Fruit fly (Drosophila melanogaster) whole organism, wandering third instar larva: ENCODE measurements around the gene Cpr97Eb.
A peak's percentile ranks its signal among the peaks of the same experiment; 100 is the strongest.

Experiments
- Abd-B ChIP-seq: fragments of >200 bp; optimal IDR thresholded peaks from 2 replicates; lab custom pipeline; 2017; ENCODE audit warnings: missing biosample characterization, missing genetic modification characterization
- CG32264 ChIP-seq: fragments of 200-800 bp; sonication (Bioruptor generic); optimal IDR thresholded peaks from 2 replicates; lab custom pipeline; 2016; ENCODE audit warnings: missing biosample characterization, missing genetic modification characterization
- CG9705 ChIP-seq: fragments of 200-800 bp; sonication (Bioruptor generic); optimal IDR thresholded peaks from 2 replicates; lab custom pipeline; 2018; ENCODE audit warnings: missing biosample characterization, mild to moderate bottlenecking, missing genetic modification characterization
- Dfd ChIP-seq: fragments of >200 bp; optimal IDR thresholded peaks from 2 replicates; lab custom pipeline; 2017; ENCODE audit warnings: missing biosample characterization, missing genetic modification characterization
- Dif ChIP-seq: fragments of 200-275, 200-300 bp; sonication (Bioruptor generic); optimal IDR thresholded peaks from 2 replicates; lab custom pipeline; 2018; ENCODE audit warnings: missing biosample characterization, missing genetic modification characterization; ENCODE audit not compliant: partially characterized antibody
- HLH106 ChIP-seq: fragments of 200-800 bp; optimal IDR thresholded peaks from 3 replicates; lab custom pipeline; 2019; ENCODE audit warnings: missing biosample characterization, mild to moderate bottlenecking, missing genetic modification characterization, moderate library complexity
- Hnf4 ChIP-seq: fragments of 200-800 bp; sonication (Bioruptor generic); optimal IDR thresholded peaks from 2 replicates; lab custom pipeline; 2016; ENCODE audit warnings: missing biosample characterization, mild to moderate bottlenecking, missing genetic modification characterization
- Hr83 ChIP-seq: fragments of 200-300 bp; sonication (Bioruptor generic); optimal IDR thresholded peaks from 2 replicates; lab custom pipeline; 2016; ENCODE audit warnings: missing biosample characterization, mild to moderate bottlenecking, missing genetic modification characterization, moderate library complexity; ENCODE audit not compliant: poor library complexity, severe bottlenecking
- Jra ChIP-seq: sonication (Bioruptor generic); optimal IDR thresholded peaks from 2 replicates; lab custom pipeline; 2016; ENCODE audit warnings: missing biosample characterization, missing genetic modification characterization
- Myc ChIP-seq: fragments of >200 bp; optimal IDR thresholded peaks from 2 replicates; lab custom pipeline; 2017
- N ChIP-seq: fragments of >200 bp; optimal IDR thresholded peaks from 2 replicates; lab custom pipeline; 2018; ENCODE audit warnings: missing biosample characterization, missing external identifiers, missing genetic modification characterization
- OdsH ChIP-seq: fragments of 200-800 bp; sonication (Bioruptor generic); optimal IDR thresholded peaks from 2 replicates; lab custom pipeline; 2016; ENCODE audit warnings: missing biosample characterization, mild to moderate bottlenecking, missing genetic modification characterization
- Rel ChIP-seq, 2 experiments: fragments of 200-800 bp; sonication (Bioruptor generic) in 1 of 2; optimal IDR thresholded peaks; 2 replicates in 1 of 2; 3 replicates in 1 of 2; lab custom pipeline; 2016 to 2019; ENCODE audit warnings: mild to moderate bottlenecking in 2 of 2, missing biosample characterization in 2 of 2, missing genetic modification characterization in 2 of 2, moderate library complexity in 1 of 2
- Sp1 ChIP-seq: fragments of 200-800 bp; sonication (Bioruptor generic); optimal IDR thresholded peaks from 3 replicates; lab custom pipeline; 2019; ENCODE audit warnings: missing biosample characterization, mild to moderate bottlenecking, missing genetic modification characterization, moderate library complexity
- Vsx2 ChIP-seq: fragments of 200-300, 225-300 bp; sonication (Bioruptor generic); optimal IDR thresholded peaks from 2 replicates; lab custom pipeline; 2018; ENCODE audit warnings: missing biosample characterization, missing genetic modification characterization; ENCODE audit not compliant: partially characterized antibody
- br ChIP-seq: fragments of 200-800 bp; sonication (Bioruptor generic); optimal IDR thresholded peaks from 2 replicates; lab custom pipeline; 2016; ENCODE audit warnings: missing biosample characterization, missing genetic modification characterization
- dl ChIP-seq, 2 experiments: fragments of 175-275, 200-275 bp in 1 of 2; fragments of 200-275 bp in 1 of 2; sonication (Bioruptor generic); optimal IDR thresholded peaks; lab custom pipeline; 2018; ENCODE audit warnings: mild to moderate bottlenecking in 2 of 2, missing biosample characterization in 2 of 2, missing genetic modification characterization in 2 of 2, moderate library complexity in 2 of 2; ENCODE audit not compliant: partially characterized antibody in 2 of 2, insufficient read depth in 1 of 2
- dmrt93B ChIP-seq: fragments of 200-800 bp; sonication (Bioruptor generic); optimal IDR thresholded peaks from 2 replicates; lab custom pipeline; 2018; ENCODE audit warnings: missing biosample characterization, mild to moderate bottlenecking, missing genetic modification characterization
- dsf ChIP-seq: sonication (Bioruptor generic); optimal IDR thresholded peaks from 2 replicates; lab custom pipeline; 2016; ENCODE audit warnings: missing biosample characterization, missing genetic modification characterization, borderline replicate concordance
- ey ChIP-seq: fragments of 200-800 bp; sonication (Bioruptor generic); optimal IDR thresholded peaks from 2 replicates; lab custom pipeline; 2016; ENCODE audit warnings: missing biosample characterization, missing genetic modification characterization
- foxo ChIP-seq, 2 experiments: fragments of 200-800 bp; sonication (Bioruptor generic); optimal IDR thresholded peaks; 2 replicates in 1 of 2; 3 replicates in 1 of 2; lab custom pipeline; 2016 to 2017; ENCODE audit warnings: missing biosample characterization in 2 of 2, missing genetic modification characterization in 2 of 2
- fru ChIP-seq: fragments of 200-800 bp; sonication (Bioruptor generic); optimal IDR thresholded peaks from 3 replicates; lab custom pipeline; 2016; ENCODE audit warnings: missing biosample characterization, mild to moderate bottlenecking, missing genetic modification characterization
- h ChIP-seq: fragments of 200-800 bp; sonication (Bioruptor generic); optimal IDR thresholded peaks from 3 replicates; lab custom pipeline; 2016; ENCODE audit warnings: missing biosample characterization, mild to moderate bottlenecking, missing genetic modification characterization
- jim ChIP-seq: fragments of 175-275, 200-325 bp; sonication (Bioruptor generic); optimal IDR thresholded peaks from 2 replicates; lab custom pipeline; 2016; ENCODE audit warnings: missing biosample characterization, mild to moderate bottlenecking, missing genetic modification characterization
- psq ChIP-seq: fragments of 200-800 bp; sonication (Bioruptor generic); optimal IDR thresholded peaks from 3 replicates; lab custom pipeline; 2017; ENCODE audit warnings: missing biosample characterization, mild to moderate bottlenecking, missing genetic modification characterization, moderate library complexity
- rgr ChIP-seq: fragments of 200-800 bp; sonication (Bioruptor generic); optimal IDR thresholded peaks from 3 replicates; lab custom pipeline; 2016; ENCODE audit warnings: missing biosample characterization, mild to moderate bottlenecking, missing genetic modification characterization
- sage ChIP-seq: fragments of 200-800 bp; sonication (Bioruptor generic); optimal IDR thresholded peaks from 2 replicates; lab custom pipeline; 2016; ENCODE audit warnings: missing biosample characterization, mild to moderate bottlenecking, missing genetic modification characterization
- sv ChIP-seq: fragments of 200-800 bp; sonication (Bioruptor generic); optimal IDR thresholded peaks from 3 replicates; lab custom pipeline; 2016; ENCODE audit warnings: missing biosample characterization, missing genetic modification characterization
- usp ChIP-seq: fragments of >200 bp; optimal IDR thresholded peaks from 2 replicates; lab custom pipeline; 2017; ENCODE audit warnings: missing biosample characterization, missing genetic modification characterization
- woc ChIP-seq: sonication (Bioruptor generic); optimal IDR thresholded peaks from 2 replicates; lab custom pipeline; 2016; ENCODE audit warnings: missing biosample characterization, mild to moderate bottlenecking, missing genetic modification characterization

Gene Cpr97Eb

dm6 chr3R:27130551-27131161, 39.7 kb upstream of the Cpr97Eb start:
- TF ChIP-seq Abd-B (no peak), Sp1 (GFP tag; lab: Kevin White, UChicago) (no peak), Dif (GFP tag; lab: Kevin White, UChicago) (peak; percentile 35), Rel (GFP tag; optimal IDR thresholded peaks at IDR 0.05; lab: Kevin White, UChicago) (no peak), Rel (tag; optimal IDR thresholded peaks at IDR 0.05; lab: Kevin White, UChicago) (peak; percentile 94)

- TF ChIP-seq dmrt93B (GFP tag; lab: Kevin White, UChicago): peak; percentile 29
- TF ChIP-seq OdsH (GFP tag; lab: Kevin White, UChicago): peak; percentile 60
- TF ChIP-seq Hnf4 (GFP tag; lab: Kevin White, UChicago): peak; percentile 31
- no peak for TF ChIP-seq sv (GFP tag; lab: Kevin White, UChicago)
- no peak for TF ChIP-seq N (GFP tag; lab: Kevin White, UChicago)
- TF ChIP-seq sage (GFP tag; lab: Kevin White, UChicago): peak; percentile 2
- TF ChIP-seq br (GFP tag; lab: Kevin White, UChicago): peak; percentile 61
- TF ChIP-seq jim (GFP tag; lab: Kevin White, UChicago): peak; percentile 82
- TF ChIP-seq psq (GFP tag; lab: Kevin White, UChicago): peak; percentile 73
- no peak for TF ChIP-seq CG9705 (GFP tag; lab: Kevin White, UChicago)
- TF ChIP-seq Myc (lab: Kevin White, UChicago): no peak
- peak; percentile 23 for TF ChIP-seq Dif (GFP tag; lab: Kevin White, UChicago)
- TF ChIP-seq Jra (GFP tag; lab: Kevin White, UChicago): peak; percentile 66
- TF ChIP-seq Rel (GFP tag; optimal IDR thresholded peaks at IDR 0.05; lab: Kevin White, UChicago): peak; percentile 82
- peak; percentile 62 for TF ChIP-seq Rel (tag; optimal IDR thresholded peaks at IDR 0.05; lab: Kevin White, UChicago)
- TF ChIP-seq rgr (GFP tag; lab: Kevin White, UChicago): peak; percentile 64
- peak; percentile 82 for TF ChIP-seq Hr83 (GFP tag; lab: Kevin White, UChicago)
- peak; percentile 65 for TF ChIP-seq ey (GFP tag; lab: Kevin White, UChicago)
- TF ChIP-seq foxo (GFP tag; optimal IDR thresholded peaks at IDR 0.05; lab: Kevin White, UChicago): peak in 1 of 2 experiments; percentile 75
- peak; percentile 60 for TF ChIP-seq Sp1 (GFP tag; lab: Kevin White, UChicago)
- no peak for TF ChIP-seq Dfd (GFP tag; lab: Kevin White, UChicago)
- no peak for TF ChIP-seq usp (GFP tag; lab: Kevin White, UChicago)
- TF ChIP-seq CG32264 (GFP tag; lab: Kevin White, UChicago): peak; percentile 16
- TF ChIP-seq HLH106 (tag; lab: Kevin White, UChicago): peak; percentile 66
- peak; percentile 79 for TF ChIP-seq h (GFP tag; lab: Kevin White, UChicago)
- peak; percentile 62 for TF ChIP-seq woc
- TF ChIP-seq Vsx2 (GFP tag; lab: Kevin White, UChicago): peak; percentile 30
- TF ChIP-seq fru (GFP tag; lab: Kevin White, UChicago): peak; percentile 75
- TF ChIP-seq dsf (GFP tag; lab: Kevin White, UChicago): no peak
- TF ChIP-seq dl (GFP tag; optimal IDR thresholded peaks at IDR 0.05; lab: Kevin White, UChicago; ENCODE audit: insufficient read depth in 1 of 2, partially characterized antibody in 2 of 2): no peak
Observed at dm6 chr3R:27129580-27130385, 38.9 kb upstream of the Cpr97Eb start.

dm6 chr3R:27128723-27129122, 37.8 kb upstream of the Cpr97Eb start:
- TF ChIP-seq CG32264 (GFP tag; lab: Kevin White, UChicago): no peak
- TF ChIP-seq dl (GFP tag; optimal IDR thresholded peaks at IDR 0.05; lab: Kevin White, UChicago; ENCODE audit: insufficient read depth in 1 of 2, partially characterized antibody in 2 of 2): no peak
- TF ChIP-seq br (GFP tag; lab: Kevin White, UChicago): no peak
- no peak for TF ChIP-seq OdsH (GFP tag; lab: Kevin White, UChicago)
- peak; percentile 17 for TF ChIP-seq h (GFP tag; lab: Kevin White, UChicago)
- no peak for TF ChIP-seq HLH106 (tag; lab: Kevin White, UChicago)
- no peak for TF ChIP-seq Rel (GFP tag; optimal IDR thresholded peaks at IDR 0.05; lab: Kevin White, UChicago)
- peak; percentile 25 for TF ChIP-seq Rel (tag; optimal IDR thresholded peaks at IDR 0.05; lab: Kevin White, UChicago)
- TF ChIP-seq Sp1 (GFP tag; lab: Kevin White, UChicago): no peak
